Worm (Caenorhabditis elegans): Measurements from ENCODE around the gene otub-4.

otub-4 gene

DNA sequence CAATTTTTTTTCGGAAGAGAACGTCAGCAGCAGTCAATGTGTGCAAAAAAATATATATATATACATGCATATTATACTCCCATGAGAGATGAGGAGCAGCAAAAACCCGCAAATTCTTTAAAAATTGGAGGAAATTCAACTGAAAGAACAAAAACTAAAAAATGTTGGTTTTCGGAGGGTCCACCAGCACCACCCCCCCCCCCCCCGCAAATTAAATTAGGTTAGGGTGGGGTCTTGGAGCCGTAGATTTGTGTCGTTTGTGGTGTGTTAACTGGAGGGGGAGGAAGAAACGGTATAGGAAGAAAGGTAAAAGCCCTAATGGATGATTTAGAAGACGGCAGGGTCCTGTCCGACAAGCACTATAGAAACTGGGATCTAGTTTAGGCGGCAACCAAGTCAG is 29.6 kb downstream of the otub-4 start:
- TF ChIP-seq nhr-12 (tag; optimal IDR thresholded peaks at IDR 0.05) (no peak), ces-1 (GFP tag; optimal IDR thresholded peaks at IDR 0.05) (no peak), zip-8 (tag; optimal IDR thresholded peaks at IDR 0.05) (no peak), sem-2 (GFP tag; optimal IDR thresholded peaks at IDR 0.05) (no peak), ham-2 (GFP tag; optimal IDR thresholded peaks at IDR 0.05) (no peak), flh-1 (GFP tag; optimal IDR thresholded peaks at IDR 0.05) (no peak), lin-13 (tag; optimal IDR thresholded peaks at IDR 0.05) (no peak), nhr-237 (tag; optimal IDR thresholded peaks at IDR 0.05) (no peak), blmp-1 (tag; optimal IDR thresholded peaks at IDR 0.05) (no peak), elt-1 (tag; optimal IDR thresholded peaks at IDR 0.05; ENCODE audit: borderline replicate concordance, insufficient read depth) (no peak), unc-120 (tag; optimal IDR thresholded peaks at IDR 0.05; ENCODE audit: poor library complexity, severe bottlenecking) (no peak), lsy-2 (tag; optimal IDR thresholded peaks at IDR 0.05) (no peak), lin-32 (GFP tag; optimal IDR thresholded peaks at IDR 0.05) (no peak), ztf-11 (tag; optimal IDR thresholded peaks at IDR 0.05) (no peak)

DNA sequence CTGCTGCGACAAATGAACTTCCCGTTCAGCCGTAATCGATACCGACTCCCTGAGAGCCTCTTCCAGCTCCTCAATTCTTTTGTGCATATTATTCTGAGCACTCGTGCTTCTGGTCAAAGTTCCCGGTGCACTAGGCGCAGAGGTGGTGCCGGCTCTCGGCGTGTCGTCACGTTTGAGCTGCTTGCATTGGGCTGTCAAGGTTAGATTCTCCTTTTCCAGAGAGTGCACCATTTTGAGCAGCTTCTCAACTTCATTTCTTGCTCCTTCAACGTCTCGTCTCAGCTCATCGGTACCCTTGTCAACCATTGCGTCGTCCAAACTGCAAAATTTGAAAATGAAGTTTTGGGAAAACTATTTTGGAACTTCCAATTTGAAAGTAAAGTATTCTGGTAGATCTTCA is 32.4 kb downstream of the otub-4 start:
- TF ChIP-seq nhr-76 (tag; optimal IDR thresholded peaks at IDR 0.05) = no peak
- no peak for TF ChIP-seq elt-3 (tag; optimal IDR thresholded peaks at IDR 0.05)
- no peak for TF ChIP-seq blmp-1 (tag; optimal IDR thresholded peaks at IDR 0.05)
- TF ChIP-seq lin-13 (tag; optimal IDR thresholded peaks at IDR 0.05) = no peak
- TF ChIP-seq drap-1 (GFP tag; optimal IDR thresholded peaks at IDR 0.05) = no peak
- no peak for TF ChIP-seq unc-120 (tag; optimal IDR thresholded peaks at IDR 0.05; ENCODE audit: poor library complexity, severe bottlenecking)
- no peak for TF ChIP-seq nhr-2 (tag; optimal IDR thresholded peaks at IDR 0.05)
- TF ChIP-seq ces-1 (GFP tag; optimal IDR thresholded peaks at IDR 0.05) = no peak
- no peak for TF ChIP-seq mab-5 (tag; optimal IDR thresholded peaks at IDR 0.05)
- no peak for TF ChIP-seq unc-62 (GFP tag; optimal IDR thresholded peaks at IDR 0.05)
- TF ChIP-seq pha-4 (tag; optimal IDR thresholded peaks at IDR 0.05) = no peak
- TF ChIP-seq nhr-28 (tag; optimal IDR thresholded peaks at IDR 0.05) = no peak
- TF ChIP-seq mep-1 (tag; optimal IDR thresholded peaks at IDR 0.05) = no peak

DNA sequence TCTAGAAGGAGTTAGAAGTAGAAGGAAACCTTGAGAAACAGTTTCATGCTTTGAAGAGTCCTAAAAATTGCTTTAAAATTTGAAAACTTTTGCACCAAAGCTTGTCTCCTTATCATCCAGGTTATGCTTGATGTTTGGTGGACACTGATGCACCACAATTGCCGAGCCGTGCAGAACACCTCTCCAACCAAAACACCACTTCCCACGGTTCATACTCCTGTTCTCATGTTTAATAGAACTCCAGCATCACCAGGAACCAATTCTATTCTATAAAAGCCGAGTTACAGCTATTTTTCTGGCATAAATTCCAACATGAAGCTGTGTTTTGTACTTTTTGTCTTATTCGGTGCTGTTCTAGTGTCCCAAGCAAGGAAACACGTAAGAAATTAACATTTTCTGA is 36.8 kb downstream of the otub-4 start, which contains the start of gene F42A6.2:
Gene F42A6.2, plus strand, starts transcription at position 301 of the 400 bp plus-strand sequence.
- TF ChIP-seq ces-1 (GFP tag; optimal IDR thresholded peaks at IDR 0.05) (no peak), lsy-2 (tag; optimal IDR thresholded peaks at IDR 0.05) (no peak), cnd-1 (tag; optimal IDR thresholded peaks at IDR 0.05) (no peak), unc-62 (GFP tag; optimal IDR thresholded peaks at IDR 0.05) (no peak), M03D4.4 (tag; optimal IDR thresholded peaks at IDR 0.05) (no peak)

DNA sequence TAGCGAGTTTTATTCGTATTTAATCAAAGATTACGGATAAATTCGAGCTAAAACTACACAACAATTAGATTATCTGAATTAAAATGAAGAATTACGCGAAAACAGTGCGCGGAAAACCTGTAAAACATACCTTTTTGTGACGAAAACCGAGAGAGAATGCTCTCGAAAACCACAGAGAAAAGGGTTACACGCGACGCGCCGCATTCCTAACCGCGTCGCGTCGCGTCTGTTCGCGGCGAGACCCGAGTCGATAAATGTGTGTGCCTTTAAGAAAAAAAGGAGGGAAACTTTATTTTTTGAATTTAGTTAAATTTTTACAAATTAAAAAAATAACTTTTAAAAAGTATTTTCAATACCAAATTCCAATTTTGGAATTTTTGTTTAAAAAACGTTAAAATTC is 39.3 kb downstream of the otub-4 start, which contains the start of gene hrpa-1:
Gene hrpa-1, minus strand, starts transcription at position 192 of the 400 bp plus-strand sequence.
- TF ChIP-seq elt-3 (tag; optimal IDR thresholded peaks at IDR 0.05) (peak; percentile 27), M03D4.4 (tag; optimal IDR thresholded peaks at IDR 0.05) (no peak), lsy-2 (tag; optimal IDR thresholded peaks at IDR 0.05) (peak; percentile 88), unc-120 (tag; optimal IDR thresholded peaks at IDR 0.05; ENCODE audit: poor library complexity, severe bottlenecking) (no peak), unc-62 (GFP tag; optimal IDR thresholded peaks at IDR 0.05) (no peak), mep-1 (tag; optimal IDR thresholded peaks at IDR 0.05) (peak; percentile 97), nhr-237 (tag; optimal IDR thresholded peaks at IDR 0.05) (peak; percentile 83), lin-13 (tag; optimal IDR thresholded peaks at IDR 0.05) (peak; percentile 86), mab-5 (tag; optimal IDR thresholded peaks at IDR 0.05) (peak; percentile 4), blmp-1 (tag; optimal IDR thresholded peaks at IDR 0.05) (no peak), pha-4 (tag; optimal IDR thresholded peaks at IDR 0.05) (peak; percentile 70), sptf-1 (tag; optimal IDR thresholded peaks at IDR 0.05) (peak; percentile 50), ztf-11 (tag; optimal IDR thresholded peaks at IDR 0.05) (peak; percentile 5), ces-1 (GFP tag; optimal IDR thresholded peaks at IDR 0.05) (peak; percentile 86), ceh-39 (tag; optimal IDR thresholded peaks at IDR 0.05) (peak; percentile 89), hlh-1 (tag; optimal IDR thresholded peaks at IDR 0.05) (peak; percentile 63), ceh-43 (GFP tag; optimal IDR thresholded peaks at IDR 0.05) (no peak), elt-1 (tag; optimal IDR thresholded peaks at IDR 0.05; ENCODE audit: borderline replicate concordance, insufficient read depth) (no peak), mls-2 (tag; optimal IDR thresholded peaks at IDR 0.05) (no peak)

DNA sequence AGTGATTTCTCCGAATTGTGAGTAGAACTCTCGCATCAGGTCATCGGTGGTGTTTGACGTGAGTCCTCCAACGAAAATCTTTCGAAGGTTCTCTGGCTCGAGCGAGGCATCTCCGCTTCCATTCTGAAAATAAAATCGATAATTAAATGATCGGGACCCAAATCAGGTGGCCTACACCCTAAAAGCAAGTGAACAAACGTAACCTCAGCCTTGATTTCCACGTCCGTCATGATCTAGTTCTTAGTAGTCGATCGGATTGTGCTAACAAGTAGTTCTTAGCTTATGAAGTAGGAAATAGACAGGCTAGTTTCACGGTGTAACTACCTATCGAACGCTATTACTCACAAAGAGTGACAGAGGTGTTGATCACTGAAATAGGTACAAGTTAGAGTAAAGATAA is 39.8 kb downstream of the otub-4 start:
- no peak for TF ChIP-seq snpc-4 (tag; optimal IDR thresholded peaks at IDR 0.05)
- TF ChIP-seq tbx-8 (GFP tag; optimal IDR thresholded peaks at IDR 0.05) = no peak
- no peak for TF ChIP-seq cnd-1 (tag; optimal IDR thresholded peaks at IDR 0.05)

All from whole organism, mixed stage, embryonic.